Fruit fly (Drosophila melanogaster) whole organism, pupa: ENCODE measurements around the gene Pomp.

Source experiments
- CG14655 ChIP-seq: fragments of 200-800 bp; sonication (Bioruptor generic); optimal IDR thresholded peaks from 3 replicates; lab custom pipeline; 2017; ENCODE audit warnings: mild to moderate bottlenecking, missing biosample characterization, missing genetic modification reagents, missing genetic modification characterization
- CG32121 ChIP-seq: fragments of 200-800 bp; sonication (Bioruptor generic); IDR thresholded peaks from 2 replicates; pipeline ENCODE4 v1.3.6; 2022; ENCODE audit warnings: missing biosample characterization, missing genetic modification characterization
- Ets98B ChIP-seq: fragments of 200-800 bp; sonication (Bioruptor generic); IDR thresholded peaks from 2 replicates; pipeline ENCODE4 v1.3.6; 2022; ENCODE audit warnings: missing biosample characterization, missing genetic modification characterization
- fd96Ca ChIP-seq: fragments of 200-800 bp; sonication (Bioruptor generic); IDR thresholded peaks from 3 replicates; pipeline ENCODE4 v1.3.6; 2022; ENCODE audit warnings: missing biosample characterization, missing genetic modification characterization

- TF ChIP-seq Ets98B (GFP tag; lab: Robert Waterston, UW) (no peak), CG14655 (no peak), fd96Ca (GFP tag; lab: Robert Waterston, UW) (no peak), CG32121 (GFP tag; lab: Robert Waterston, UW) (no peak)
Measured at dm6 chr2L:20798351-20798777, 10.9 kb downstream of the Pomp start.
